Worm (Caenorhabditis elegans) whole organism, midembryonic: ENCODE data around the gene D2024.4.

Source experiments
- cog-1 ChIP-seq: sonication (generic microtip); optimal IDR thresholded peaks from 2 replicates; lab custom pipeline; 2016; ENCODE audit warnings: missing genetic modification characterization, missing compliant biosample characterization
- ztf-23 ChIP-seq: fragments of 200-800 bp; sonication (Bioruptor generic); IDR thresholded peaks from 2 replicates; pipeline ENCODE4 v1.3.6; 2022; ENCODE audit warnings: missing genetic modification reagents, missing genetic modification characterization, missing compliant biosample characterization

DNA sequence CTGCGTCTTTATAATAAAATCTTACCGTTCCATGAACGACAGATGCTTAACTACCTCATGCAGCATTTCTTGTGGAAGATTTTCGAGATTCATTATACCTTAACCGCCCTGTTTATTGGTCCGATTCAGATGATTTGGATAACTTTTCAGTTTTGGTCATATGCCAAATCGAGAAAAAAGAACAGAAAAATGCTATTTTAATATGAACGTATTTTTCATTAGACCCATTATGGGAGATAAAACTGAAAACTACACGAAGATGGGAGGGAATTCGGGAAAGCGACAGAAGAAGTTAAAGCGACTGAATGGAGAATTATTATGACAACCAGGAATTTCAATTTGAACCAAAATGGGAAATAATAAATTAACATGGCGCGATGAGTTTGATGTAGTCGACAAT is 4.0 kb upstream of the D2024.4 start, which contains the start of gene R13A1.10:
- no peak for TF ChIP-seq cog-1 (tag; lab: Kevin White, UChicago)
- no peak for TF ChIP-seq ztf-23
